Fruit fly (Drosophila melanogaster): Measurements from ENCODE around the gene Diap1.
A peak's percentile ranks its signal among the peaks of the same experiment; 100 is the strongest.

Diap1 gene

dm6 chr3L:16013198-16013982 is 37.4 kb downstream of the Diap1 start (continued):
- TF ChIP-seq Dfd (GFP tag; optimal IDR thresholded peaks at IDR 0.05), result no peak
- no peak for TF ChIP-seq TFAM (GFP tag; optimal IDR thresholded peaks at IDR 0.05)
- TF ChIP-seq D19A (tag; optimal IDR thresholded peaks at IDR 0.05), result peak; percentile 10
- no peak for TF ChIP-seq CG32532 (GFP tag; IDR thresholded peaks at IDR 0.05)
- no peak for TF ChIP-seq Six4 (GFP tag; optimal IDR thresholded peaks at IDR 0.05)
- peak; percentile 63 for TF ChIP-seq CG31441 (GFP tag; IDR thresholded peaks at IDR 0.05)
- TF ChIP-seq mam (GFP tag; optimal IDR thresholded peaks at IDR 0.05), result no peak
- no peak for TF ChIP-seq unc-4 (GFP tag; IDR thresholded peaks at IDR 0.05; ENCODE audit: partially characterized antibody)
- no peak for TF ChIP-seq HLH54F (GFP tag; optimal IDR thresholded peaks at IDR 0.05)
- no peak for TF ChIP-seq ttk (GFP tag; IDR thresholded peaks at IDR 0.05)
- TF ChIP-seq HLHmδ (GFP tag; optimal IDR thresholded peaks at IDR 0.05), result no peak
- no peak for TF ChIP-seq CG31365 (tag; optimal IDR thresholded peaks at IDR 0.05)
- TF ChIP-seq Max (GFP tag; optimal IDR thresholded peaks at IDR 0.05), result no peak
- no peak for TF ChIP-seq CG43689 (GFP tag; IDR thresholded peaks at IDR 0.05)
- TF ChIP-seq CG8924 (tag; optimal IDR thresholded peaks at IDR 0.05), result peak; percentile 22
- TF ChIP-seq CG13894 (tag; optimal IDR thresholded peaks at IDR 0.05), result peak; percentile 11
- no peak for TF ChIP-seq CG1603 (tag; optimal IDR thresholded peaks at IDR 0.05)
- TF ChIP-seq CG12744 (GFP tag; optimal IDR thresholded peaks at IDR 0.05), result no peak
- no peak for TF ChIP-seq ara (GFP tag; IDR thresholded peaks at IDR 0.05)
- TF ChIP-seq CG31224 (GFP tag; IDR thresholded peaks at IDR 0.05), result no peak
- TF ChIP-seq CG30403 (GFP tag; optimal IDR thresholded peaks at IDR 0.05), result no peak
- no peak for TF ChIP-seq ems (GFP tag; optimal IDR thresholded peaks at IDR 0.05)
- TF ChIP-seq Ets97D (GFP tag; optimal IDR thresholded peaks at IDR 0.05), result no peak
- TF ChIP-seq Hr3 (GFP tag; optimal IDR thresholded peaks at IDR 0.05), result no peak
- no peak for TF ChIP-seq dm (GFP tag; optimal IDR thresholded peaks at IDR 0.05)
- no peak for TF ChIP-seq stc (GFP tag; IDR thresholded peaks at IDR 0.05)
- no peak for TF ChIP-seq grn (GFP tag; optimal IDR thresholded peaks at IDR 0.05)
- no peak for TF ChIP-seq CG14441 (GFP tag; IDR thresholded peaks at IDR 0.05)
- no peak for TF ChIP-seq CG8281 (tag; optimal IDR thresholded peaks at IDR 0.05)
- no peak for TF ChIP-seq CG7786 (GFP tag; optimal IDR thresholded peaks at IDR 0.05)
- no peak for TF ChIP-seq Scr (GFP tag; IDR thresholded peaks at IDR 0.05; ENCODE audit: partially characterized antibody)
- no peak for TF ChIP-seq CG12236 (GFP tag; optimal IDR thresholded peaks at IDR 0.05)
- no peak for TF ChIP-seq Poxn (GFP tag; IDR thresholded peaks at IDR 0.05)
- TF ChIP-seq cad (GFP tag; optimal IDR thresholded peaks at IDR 0.05), result no peak
- peak; percentile 57 for TF ChIP-seq Awh (GFP tag; IDR thresholded peaks at IDR 0.05)
- no peak for TF ChIP-seq CG34422 (GFP tag; IDR thresholded peaks at IDR 0.05)
- no peak for TF ChIP-seq chn (GFP tag; optimal IDR thresholded peaks at IDR 0.05)
- no peak for TF ChIP-seq CG17802 (tag; optimal IDR thresholded peaks at IDR 0.05)
- TF ChIP-seq Sox100B (GFP tag; optimal IDR thresholded peaks at IDR 0.05), result peak; percentile 30
- TF ChIP-seq prd (optimal IDR thresholded peaks at IDR 0.05), result no peak
- TF ChIP-seq prd (GFP tag; IDR thresholded peaks at IDR 0.05), result no peak
- TF ChIP-seq CG12769 (tag; optimal IDR thresholded peaks at IDR 0.05), result no peak
- TF ChIP-seq crp (GFP tag; optimal IDR thresholded peaks at IDR 0.05), result no peak
- TF ChIP-seq Atf-2 (GFP tag; optimal IDR thresholded peaks at IDR 0.05), result no peak
- TF ChIP-seq CG1233 (GFP tag; optimal IDR thresholded peaks at IDR 0.05), result no peak
- TF ChIP-seq CG7271 (tag; optimal IDR thresholded peaks at IDR 0.05), result peak; percentile 22
- no peak for TF ChIP-seq caup (GFP tag; optimal IDR thresholded peaks at IDR 0.05; ENCODE audit: severe bottlenecking)
- no peak for TF ChIP-seq CG4854 (GFP tag; optimal IDR thresholded peaks at IDR 0.05)
- no peak for TF ChIP-seq Med (GFP tag)
- no peak for TF ChIP-seq CG1602 (GFP tag; optimal IDR thresholded peaks at IDR 0.05)
- TF ChIP-seq CG6854 (GFP tag; optimal IDR thresholded peaks at IDR 0.05), result no peak
